Fruit fly (Drosophila melanogaster): ENCODE measurements around the gene CG17549.

- no peak for TF ChIP-seq CG1621 (tag; optimal IDR thresholded peaks at IDR 0.05)
- no peak for TF ChIP-seq CG7368 (GFP tag; optimal IDR thresholded peaks at IDR 0.05)
- TF ChIP-seq OdsH (GFP tag; optimal IDR thresholded peaks at IDR 0.05), result no peak
- TF ChIP-seq Gug (GFP tag; IDR thresholded peaks at IDR 0.05), result no peak
These were observed 28.1 kb upstream of the CG17549 start, which contains the start of gene lectin-37Da for dm6 chr2L:19418017-19418416.
